Worm (Caenorhabditis elegans): Measurements from ENCODE around the gene nhr-212.

nhr-212 gene

DNA sequence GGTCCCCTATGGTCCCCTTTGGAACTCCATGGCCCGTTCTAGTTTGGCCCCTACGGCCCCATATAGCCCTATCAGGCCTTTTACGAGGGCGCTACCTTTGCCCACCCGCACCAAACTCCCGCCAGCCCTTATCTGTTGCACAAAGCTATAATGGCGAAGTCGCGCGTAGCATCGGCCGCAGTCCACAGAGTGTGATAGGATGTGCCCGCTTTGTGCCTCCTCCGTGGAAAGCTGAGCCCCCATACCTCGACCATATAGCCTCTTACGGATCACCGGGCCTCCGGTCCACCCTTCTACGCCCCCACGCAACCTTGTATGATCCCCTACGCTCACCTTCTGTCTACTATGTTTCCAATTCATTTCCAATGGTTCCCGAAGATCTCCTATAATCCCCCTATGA, 37.7 kb upstream of the nhr-212 start:
- no peak for TF ChIP-seq ceh-83 (GFP tag; optimal IDR thresholded peaks at IDR 0.05)
- no peak for TF ChIP-seq bed-3 (GFP tag; optimal IDR thresholded peaks at IDR 0.05)
- TF ChIP-seq elt-3 (tag; optimal IDR thresholded peaks at IDR 0.05) = no peak
- TF ChIP-seq M03D4.4 (tag; optimal IDR thresholded peaks at IDR 0.05) = no peak
- no peak for TF ChIP-seq mls-2 (tag; optimal IDR thresholded peaks at IDR 0.05)
- no peak for TF ChIP-seq ces-1 (GFP tag; optimal IDR thresholded peaks at IDR 0.05)
- no peak for TF ChIP-seq lin-32 (GFP tag; optimal IDR thresholded peaks at IDR 0.05)
- no peak for TF ChIP-seq lin-13 (tag; optimal IDR thresholded peaks at IDR 0.05)
- no peak for TF ChIP-seq tbx-8 (GFP tag; optimal IDR thresholded peaks at IDR 0.05)
- no peak for TF ChIP-seq sem-2 (GFP tag; optimal IDR thresholded peaks at IDR 0.05)
- TF ChIP-seq nhr-12 (tag; optimal IDR thresholded peaks at IDR 0.05) = no peak
- no peak for TF ChIP-seq ham-2 (GFP tag; optimal IDR thresholded peaks at IDR 0.05)
- TF ChIP-seq sptf-1 (tag; optimal IDR thresholded peaks at IDR 0.05) = no peak
- TF ChIP-seq ceh-43 (GFP tag; optimal IDR thresholded peaks at IDR 0.05) = no peak
- TF ChIP-seq unc-120 (tag; optimal IDR thresholded peaks at IDR 0.05; ENCODE audit: poor library complexity, severe bottlenecking) = no peak
- no peak for TF ChIP-seq mep-1 (tag; optimal IDR thresholded peaks at IDR 0.05)
- TF ChIP-seq hlh-1 (tag; optimal IDR thresholded peaks at IDR 0.05) = no peak
- TF ChIP-seq elt-1 (tag; optimal IDR thresholded peaks at IDR 0.05; ENCODE audit: borderline replicate concordance, insufficient read depth) = no peak
- TF ChIP-seq pha-4 (tag; optimal IDR thresholded peaks at IDR 0.05) = no peak

DNA sequence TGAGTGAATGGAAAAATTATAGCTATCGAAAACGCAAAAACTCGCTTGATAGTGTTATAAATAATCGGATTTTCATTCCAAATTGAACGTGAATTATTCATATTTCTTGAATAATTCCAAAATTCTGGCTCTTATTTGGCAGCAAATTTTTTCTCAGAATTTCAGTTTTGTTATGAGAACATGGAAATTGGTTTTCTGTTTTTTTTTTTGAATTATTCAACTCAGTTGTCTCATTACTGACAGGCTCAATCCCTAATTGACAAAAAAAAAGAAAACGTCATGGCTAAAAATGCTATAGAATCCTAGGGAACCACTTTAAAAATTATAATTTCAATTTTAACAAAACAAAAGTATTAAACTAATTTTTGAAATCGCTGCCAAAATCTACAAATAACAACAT, 35.5 kb upstream of the nhr-212 start, which contains the start of gene srh-35:
srh-35 (minus strand) TSS at position 101 of the 400 bp plus-strand sequence.
- TF ChIP-seq nhr-12 (tag; optimal IDR thresholded peaks at IDR 0.05) = no peak
- no peak for TF ChIP-seq hlh-1 (tag; optimal IDR thresholded peaks at IDR 0.05)
- no peak for TF ChIP-seq ces-1 (GFP tag; optimal IDR thresholded peaks at IDR 0.05)
- TF ChIP-seq unc-62 (GFP tag; optimal IDR thresholded peaks at IDR 0.05) = no peak
- TF ChIP-seq flh-1 (GFP tag; optimal IDR thresholded peaks at IDR 0.05) = no peak
- no peak for TF ChIP-seq sptf-1 (tag; optimal IDR thresholded peaks at IDR 0.05)
- TF ChIP-seq drap-1 (GFP tag; optimal IDR thresholded peaks at IDR 0.05) = no peak
- TF ChIP-seq ceh-83 (GFP tag; optimal IDR thresholded peaks at IDR 0.05) = no peak
- TF ChIP-seq mep-1 (tag; optimal IDR thresholded peaks at IDR 0.05) = no peak
- TF ChIP-seq M03D4.4 (tag; optimal IDR thresholded peaks at IDR 0.05) = no peak

DNA sequence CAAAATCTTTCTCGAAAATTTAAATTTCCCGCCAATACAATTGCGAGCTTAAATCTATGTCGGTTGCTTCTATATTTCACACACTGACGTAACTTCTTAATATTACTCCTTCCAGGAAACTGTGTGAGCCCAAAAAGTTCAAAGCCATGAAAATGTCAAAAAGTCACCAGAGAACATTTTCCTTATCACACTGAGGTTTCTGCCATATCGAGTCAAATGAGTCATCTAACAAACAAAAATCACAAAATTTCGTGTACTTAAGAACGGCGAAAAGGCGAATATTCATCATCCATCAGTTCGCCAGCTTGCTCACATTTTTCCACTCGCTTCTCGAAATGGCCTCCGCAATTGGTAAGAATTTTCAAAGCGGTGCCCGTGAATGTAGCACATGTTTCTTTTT, 35.0 kb upstream of the nhr-212 start, which contains the start of gene M02H5.8:
M02H5.8 (plus strand) TSS at position 297 of the 400 bp plus-strand sequence.
- TF ChIP-seq ceh-83 (GFP tag; optimal IDR thresholded peaks at IDR 0.05) (no peak), flh-1 (GFP tag; optimal IDR thresholded peaks at IDR 0.05) (no peak), lin-13 (tag; optimal IDR thresholded peaks at IDR 0.05) (no peak), mab-5 (tag; optimal IDR thresholded peaks at IDR 0.05) (no peak), snpc-4 (tag; optimal IDR thresholded peaks at IDR 0.05) (no peak), zip-8 (tag; optimal IDR thresholded peaks at IDR 0.05) (no peak), drap-1 (GFP tag; optimal IDR thresholded peaks at IDR 0.05) (no peak), blmp-1 (tag; optimal IDR thresholded peaks at IDR 0.05) (no peak), pha-4 (tag; optimal IDR thresholded peaks at IDR 0.05) (no peak), M03D4.4 (tag; optimal IDR thresholded peaks at IDR 0.05) (no peak), nhr-28 (tag; optimal IDR thresholded peaks at IDR 0.05) (no peak), ces-1 (GFP tag; optimal IDR thresholded peaks at IDR 0.05) (no peak), bed-3 (GFP tag; optimal IDR thresholded peaks at IDR 0.05) (no peak), lin-32 (GFP tag; optimal IDR thresholded peaks at IDR 0.05) (no peak), lsy-2 (tag; optimal IDR thresholded peaks at IDR 0.05) (no peak), cnd-1 (tag; optimal IDR thresholded peaks at IDR 0.05) (no peak), ztf-11 (tag; optimal IDR thresholded peaks at IDR 0.05) (no peak), unc-120 (tag; optimal IDR thresholded peaks at IDR 0.05; ENCODE audit: poor library complexity, severe bottlenecking) (no peak), nhr-76 (tag; optimal IDR thresholded peaks at IDR 0.05) (no peak)

DNA sequence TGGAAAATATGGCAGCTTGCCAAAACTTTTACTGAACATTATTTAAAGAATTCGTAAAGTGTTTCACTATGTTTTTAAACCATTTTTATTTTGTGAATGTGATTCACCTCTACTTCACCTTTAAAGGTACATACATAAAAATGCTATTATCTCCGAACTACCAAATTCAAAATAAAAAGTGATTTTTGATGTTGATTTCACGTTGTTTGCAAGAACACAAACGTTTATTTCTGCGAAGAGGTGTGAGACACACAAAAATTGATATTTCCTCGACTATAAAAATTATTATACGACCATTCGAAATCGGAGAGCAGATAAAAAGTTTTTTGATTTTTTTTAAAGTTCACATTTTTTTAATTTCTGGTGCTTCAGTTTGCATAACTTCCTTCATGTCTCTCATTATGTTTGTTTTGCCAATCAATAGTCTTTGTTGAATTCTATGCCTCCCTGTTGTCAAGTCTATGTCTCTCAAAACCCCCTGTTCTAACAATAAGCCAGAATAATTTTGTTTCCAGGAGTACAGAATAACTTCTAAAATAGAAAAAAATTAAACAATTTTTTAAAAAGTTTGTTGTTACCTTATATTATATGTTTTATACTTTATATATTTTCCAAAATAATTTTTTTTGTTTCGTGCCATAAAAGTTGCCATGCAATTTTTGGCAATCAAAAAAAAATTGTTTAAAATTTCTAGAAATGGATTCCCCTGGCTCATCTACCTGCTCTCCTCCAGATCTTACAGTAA, 33.7 kb upstream of the nhr-212 start, which contains the start of gene nhr-123:
nhr-123 (plus strand) TSS at position 695 of the 745 bp plus-strand sequence.
- TF ChIP-seq lsy-2 (tag; optimal IDR thresholded peaks at IDR 0.05) (no peak), ceh-83 (GFP tag; optimal IDR thresholded peaks at IDR 0.05) (no peak), nhr-12 (tag; optimal IDR thresholded peaks at IDR 0.05) (no peak), flh-1 (GFP tag; optimal IDR thresholded peaks at IDR 0.05) (no peak)
